Worm (Caenorhabditis elegans): ENCODE data around the gene B0303.4.

Gene B0303.4

DNA sequence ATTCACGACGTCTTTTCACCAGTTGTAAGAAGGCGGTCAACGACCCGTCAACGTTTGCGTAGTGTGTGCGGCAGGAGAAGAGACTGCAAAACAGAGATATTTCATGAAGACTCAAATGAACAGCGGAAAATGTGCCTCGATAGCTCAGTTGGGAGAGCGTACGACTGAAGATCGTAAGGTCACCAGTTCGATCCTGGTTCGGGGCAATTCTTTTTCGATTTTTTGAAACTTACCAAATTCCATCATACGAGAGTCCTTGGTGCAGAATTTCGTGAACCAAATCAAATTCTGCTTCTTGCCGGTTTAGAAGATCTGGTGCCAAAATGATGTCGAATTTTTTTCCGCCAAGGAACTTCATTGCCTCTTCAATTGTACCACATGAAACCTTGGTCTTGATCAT is 36.7 kb upstream of the B0303.4 start (continued):
- no peak for TF ChIP-seq him-1 (tag; optimal IDR thresholded peaks at IDR 0.05)
- TF ChIP-seq D2030.7 (GFP tag; IDR thresholded peaks at IDR 0.05) = 0 out of 2 replicates have a peak, but pooled peaks have one; percentile 11
- peak in 1 of 3 experiments; percentile 60 for TF ChIP-seq lin-35 (GFP tag; optimal IDR thresholded peaks at IDR 0.05)
- TF ChIP-seq egrh-3 (GFP tag; IDR thresholded peaks at IDR 0.05) = peak; percentile 13; the same call in 1 of the 2 replicates
- no peak for TF ChIP-seq attf-5 (GFP tag; optimal IDR thresholded peaks at IDR 0.05)
- TF ChIP-seq aptf-3 (GFP tag; IDR thresholded peaks at IDR 0.05) = no peak
- TF ChIP-seq hsf-1 (GFP tag; IDR thresholded peaks at IDR 0.05) = no peak
- no peak for TF ChIP-seq unc-62 (GFP tag; optimal IDR thresholded peaks at IDR 0.05)
- no peak for TF ChIP-seq athp-1 (tag; optimal IDR thresholded peaks at IDR 0.05)
- TF ChIP-seq egl-44 (GFP tag; IDR thresholded peaks at IDR 0.05) = peak; percentile 75
- TF ChIP-seq F37B4.10 (GFP tag; IDR thresholded peaks at IDR 0.05) = no peak
- TF ChIP-seq ZK185.1 (tag; optimal IDR thresholded peaks at IDR 0.05; ENCODE audit: poor library complexity, severe bottlenecking) = peak; percentile 4
- TF ChIP-seq hrde-1 (tag; optimal IDR thresholded peaks at IDR 0.05; ENCODE audit: borderline replicate concordance) = no peak
- TF ChIP-seq ztf-22 (GFP tag; optimal IDR thresholded peaks at IDR 0.05) = no peak
- TF ChIP-seq attf-3 (GFP tag; conservative IDR thresholded peaks at IDR 0.05) = no peak
- TF ChIP-seq mel-28 (tag; optimal IDR thresholded peaks at IDR 0.05; ENCODE audit: borderline replicate concordance) = peak; percentile 13
- no peak for TF ChIP-seq ztf-25 (GFP tag; IDR thresholded peaks at IDR 0.05)
- TF ChIP-seq nfya-2 (GFP tag; IDR thresholded peaks at IDR 0.05) = no peak
- TF ChIP-seq F10E7.11 (tag; optimal IDR thresholded peaks at IDR 0.05) = no peak
- peak; percentile 20 for TF ChIP-seq ztf-18 (tag; optimal IDR thresholded peaks at IDR 0.05)
- no peak for TF ChIP-seq tbx-9 (tag; optimal IDR thresholded peaks at IDR 0.05; ENCODE audit: borderline replicate concordance)
- peak; percentile 42 for TF ChIP-seq ceh-27 (GFP tag; optimal IDR thresholded peaks at IDR 0.05)
- TF ChIP-seq dpl-1 (GFP tag; optimal IDR thresholded peaks at IDR 0.05) = no peak
- peak; percentile 19 for TF ChIP-seq ama-1 (optimal IDR thresholded peaks at IDR 0.05)
- TF ChIP-seq ama-1 (GFP tag; optimal IDR thresholded peaks at IDR 0.05) = no peak
- TF ChIP-seq F55B11.4 (tag; optimal IDR thresholded peaks at IDR 0.05; ENCODE audit: borderline replicate concordance, insufficient read depth) = no peak
- no peak for TF ChIP-seq xnd-1 (tag; optimal IDR thresholded peaks at IDR 0.05)
- no peak for TF ChIP-seq zim-3 (tag; optimal IDR thresholded peaks at IDR 0.05)
- TF ChIP-seq madf-3 (GFP tag; IDR thresholded peaks at IDR 0.05) = no peak
- 0 out of 2 replicates have a peak, but pooled peaks have one; percentile 29 for TF ChIP-seq rcor-1 (GFP tag; IDR thresholded peaks at IDR 0.05)
- peak; percentile 64 for TF ChIP-seq hmg-1.2 (GFP tag; IDR thresholded peaks at IDR 0.05)
- TF ChIP-seq madf-8 (GFP tag; conservative IDR thresholded peaks at IDR 0.05) = no peak
- no peak for TF ChIP-seq hmg-20 (GFP tag; IDR thresholded peaks at IDR 0.05)
- TF ChIP-seq hlh-26 (GFP tag; conservative IDR thresholded peaks at IDR 0.05) = no peak
- TF ChIP-seq bed-1 (GFP tag; IDR thresholded peaks at IDR 0.05) = no peak

DNA sequence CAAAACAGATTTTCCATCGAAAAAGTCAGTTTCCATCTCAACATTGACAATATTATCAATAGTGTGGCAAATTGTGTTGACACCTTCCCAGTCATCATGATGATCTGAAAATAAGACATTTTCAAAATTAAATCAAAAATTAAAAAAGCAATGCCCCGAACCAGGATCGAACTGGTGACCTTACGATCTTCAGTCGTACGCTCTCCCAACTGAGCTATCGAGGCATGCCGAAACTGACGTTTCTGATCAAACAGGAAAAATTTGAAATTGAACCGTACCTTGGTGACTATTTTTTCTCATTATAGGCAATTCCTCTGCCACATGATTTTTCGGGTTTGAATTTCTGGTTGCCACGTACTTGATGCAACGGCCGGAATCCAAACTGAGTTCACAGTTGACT is 36.2 kb upstream of the B0303.4 start:
- no peak for TF ChIP-seq ztf-26 (tag; optimal IDR thresholded peaks at IDR 0.05)
- peak; percentile 88 for TF ChIP-seq tbp1 (GFP tag; optimal IDR thresholded peaks at IDR 0.05)
- no peak for TF ChIP-seq bed-1 (GFP tag; IDR thresholded peaks at IDR 0.05)
- no peak for TF ChIP-seq chd-7 (tag; optimal IDR thresholded peaks at IDR 0.05)
- no peak for TF ChIP-seq let-607 (tag; optimal IDR thresholded peaks at IDR 0.05)
- no peak for TF ChIP-seq ekl-4 (GFP tag; IDR thresholded peaks at IDR 0.05)
- peak; percentile 33 for TF ChIP-seq nhr-90 (tag; optimal IDR thresholded peaks at IDR 0.05)
- TF ChIP-seq snpc-3.4 (tag; optimal IDR thresholded peaks at IDR 0.05) = peak; percentile 17
- TF ChIP-seq madf-6 (GFP tag; IDR thresholded peaks at IDR 0.05) = peak; percentile 52
- TF ChIP-seq nfya-1 (tag; optimal IDR thresholded peaks at IDR 0.05; ENCODE audit: borderline replicate concordance, insufficient read depth) = no peak
- TF ChIP-seq rec-8 (tag; optimal IDR thresholded peaks at IDR 0.05) = peak in 1 of 2 experiments; percentile 25
- no peak for TF ChIP-seq attf-5 (GFP tag; optimal IDR thresholded peaks at IDR 0.05)
- TF ChIP-seq dpff-1 (tag; optimal IDR thresholded peaks at IDR 0.05) = no peak
- peak; percentile 50 for TF ChIP-seq B0261.1 (tag; optimal IDR thresholded peaks at IDR 0.05)
- TF ChIP-seq hmg-1.2 (GFP tag; IDR thresholded peaks at IDR 0.05) = peak; percentile 34; the same call in 1 of the 2 replicates
- TF ChIP-seq nfyb-1 (GFP tag; IDR thresholded peaks at IDR 0.05) = peak; percentile 60; the same call in 1 of the 2 replicates
- TF ChIP-seq F23B12.7 (tag; optimal IDR thresholded peaks at IDR 0.05; ENCODE audit: insufficient read depth) = peak; percentile 11
